Worm (Caenorhabditis elegans) whole organism, L2 larva: ENCODE data around the gene srt-34.

Source experiments
- C34F6.9 ChIP-seq: fragments of 150-350 bp; optimal IDR thresholded peaks from 2 replicates; lab custom pipeline; 2014; ENCODE audit warnings: missing biosample characterization, missing genetic modification characterization
- F13H6.1 ChIP-seq: sonication (generic microtip); optimal IDR thresholded peaks from 2 replicates; lab custom pipeline; 2016; ENCODE audit warnings: missing genetic modification characterization, missing compliant biosample characterization
- R02D3.7 ChIP-seq: fragments of 150-350 bp; optimal IDR thresholded peaks from 2 replicates; lab custom pipeline; 2014; ENCODE audit warnings: missing biosample characterization, missing genetic modification characterization
- Y55F3AM.14 ChIP-seq: fragments of 200-800 bp; sonication (Bioruptor generic); optimal IDR thresholded peaks from 2 replicates; lab custom pipeline; 2018; ENCODE audit warnings: mild to moderate bottlenecking, missing genetic modification characterization, missing compliant biosample characterization
- ZK546.5 ChIP-seq: sonication (generic microtip); optimal IDR thresholded peaks from 2 replicates; lab custom pipeline; 2017; ENCODE audit warnings: missing biosample characterization, missing genetic modification characterization
- alr-1 ChIP-seq: fragments of 150-350 bp; optimal IDR thresholded peaks from 2 replicates; lab custom pipeline; 2014; ENCODE audit warnings: missing biosample characterization, missing genetic modification characterization
- aly-2 ChIP-seq: fragments of 150-350 bp; optimal IDR thresholded peaks from 2 replicates; lab custom pipeline; 2014; ENCODE audit warnings: missing biosample characterization, missing genetic modification characterization
- ama-1 ChIP-seq: fragments of 150-350 bp; optimal IDR thresholded peaks from 2 replicates; lab custom pipeline; 2018; ENCODE audit warnings: inconsistent platforms
- ceh-16 ChIP-seq: fragments of 150-350 bp; optimal IDR thresholded peaks from 2 replicates; lab custom pipeline; 2014; ENCODE audit warnings: missing biosample characterization, missing genetic modification characterization
- ceh-82 ChIP-seq: fragments of 150-350 bp; optimal IDR thresholded peaks from 2 replicates; lab custom pipeline; 2014; ENCODE audit warnings: missing biosample characterization, missing genetic modification characterization
- crh-2 ChIP-seq: sonication (generic microtip); optimal IDR thresholded peaks from 2 replicates; lab custom pipeline; 2017; ENCODE audit warnings: missing biosample characterization, missing genetic modification characterization
- elt-1 ChIP-seq: fragments of 150-350 bp; optimal IDR thresholded peaks from 2 replicates; lab custom pipeline; 2014; ENCODE audit warnings: missing biosample characterization, missing genetic modification characterization
- fos-1 ChIP-seq: fragments of 150-350 bp; optimal IDR thresholded peaks from 2 replicates; lab custom pipeline; 2014; ENCODE audit warnings: missing biosample characterization, missing genetic modification characterization
- gmeb-1 ChIP-seq: fragments of 150-350 bp; optimal IDR thresholded peaks from 2 replicates; lab custom pipeline; 2014; ENCODE audit warnings: missing biosample characterization, missing genetic modification characterization
- lin-11 ChIP-seq: fragments of 150-350 bp; sonication (generic microtip); optimal IDR thresholded peaks from 2 replicates; lab custom pipeline; 2014; ENCODE audit warnings: missing biosample characterization, missing genetic modification characterization, inconsistent platforms, mixed read lengths
- lin-39 ChIP-seq: fragments of 150-350 bp; optimal IDR thresholded peaks from 2 replicates; lab custom pipeline; 2014; ENCODE audit warnings: missing biosample characterization, missing genetic modification reagents, missing genetic modification characterization
- mab-5 ChIP-seq: fragments of 150-350 bp; optimal IDR thresholded peaks from 2 replicates; lab custom pipeline; 2014; ENCODE audit warnings: missing biosample characterization, missing genetic modification characterization
- mdl-1 ChIP-seq, 2 experiments: fragments of 150-350 bp in 1 of 2; sonication (generic microtip) in 1 of 2; optimal IDR thresholded peaks; 2 replicates each; lab custom pipeline; 2017; ENCODE audit warnings: missing biosample characterization in 2 of 2, missing genetic modification characterization in 2 of 2
- nhr-10 ChIP-seq: sonication (generic microtip); optimal IDR thresholded peaks from 2 replicates; lab custom pipeline; 2017; ENCODE audit warnings: missing biosample characterization, missing genetic modification characterization
- nhr-11 ChIP-seq: fragments of 150-350 bp; optimal IDR thresholded peaks from 2 replicates; lab custom pipeline; 2014; ENCODE audit warnings: missing biosample characterization, missing genetic modification characterization
- nhr-12 ChIP-seq: fragments of 150-350 bp; optimal IDR thresholded peaks from 2 replicates; lab custom pipeline; 2014; ENCODE audit warnings: missing biosample characterization, missing genetic modification characterization
- nhr-129 ChIP-seq: fragments of 150-350 bp; optimal IDR thresholded peaks from 2 replicates; lab custom pipeline; 2014; ENCODE audit warnings: missing biosample characterization, missing genetic modification characterization
- nhr-23 ChIP-seq: fragments of 150-350 bp; optimal IDR thresholded peaks from 2 replicates; lab custom pipeline; 2014; ENCODE audit warnings: missing biosample characterization, missing genetic modification reagents, missing genetic modification characterization
- nhr-237 ChIP-seq: fragments of 150-350 bp; optimal IDR thresholded peaks from 2 replicates; lab custom pipeline; 2014; ENCODE audit warnings: missing biosample characterization, missing genetic modification characterization
- nhr-6 ChIP-seq: fragments of 150-350 bp; optimal IDR thresholded peaks from 2 replicates; lab custom pipeline; 2014; ENCODE audit warnings: missing biosample characterization, missing genetic modification characterization
- nhr-77 ChIP-seq: fragments of 150-350 bp; optimal IDR thresholded peaks from 2 replicates; lab custom pipeline; 2014; ENCODE audit warnings: missing biosample characterization, missing genetic modification characterization
- peb-1 ChIP-seq: fragments of 150-350 bp; optimal IDR thresholded peaks from 2 replicates; lab custom pipeline; 2014; ENCODE audit warnings: missing biosample characterization, missing genetic modification characterization
- sem-4 ChIP-seq: fragments of 150-350 bp; optimal IDR thresholded peaks from 2 replicates; lab custom pipeline; 2014; ENCODE audit warnings: missing biosample characterization, missing genetic modification reagents, missing genetic modification characterization
- skn-1 ChIP-seq: sonication (generic microtip); optimal IDR thresholded peaks from 2 replicates; lab custom pipeline; 2017; ENCODE audit warnings: missing biosample characterization, missing genetic modification characterization
- sma-9 ChIP-seq, 2 experiments: fragments of 150-350 bp in 1 of 2; sonication (generic microtip) in 1 of 2; optimal IDR thresholded peaks; 2 replicates each; lab custom pipeline; 2014 to 2016; ENCODE audit warnings: missing genetic modification characterization in 2 of 2, mild to moderate bottlenecking in 1 of 2, missing biosample characterization in 1 of 2, missing compliant biosample characterization in 1 of 2, missing genetic modification reagents in 1 of 2, moderate library complexity in 1 of 2
- unc-55 ChIP-seq: fragments of 150-350 bp; sonication (generic microtip); optimal IDR thresholded peaks from 3 replicates; lab custom pipeline; 2014; ENCODE audit warnings: missing biosample characterization, missing genetic modification reagents, missing genetic modification characterization
- zag-1 ChIP-seq: fragments of 150-350 bp; optimal IDR thresholded peaks from 2 replicates; lab custom pipeline; 2014; ENCODE audit warnings: missing biosample characterization, missing genetic modification characterization
- ztf-11 ChIP-seq: sonication (generic microtip); optimal IDR thresholded peaks from 2 replicates; lab custom pipeline; 2017; ENCODE audit warnings: missing biosample characterization, missing genetic modification characterization
- ztf-4 ChIP-seq: fragments of 150-350 bp; optimal IDR thresholded peaks from 2 replicates; lab custom pipeline; 2014; ENCODE audit warnings: missing biosample characterization, missing genetic modification characterization

The srt-34 gene

ce11 chrV:2821618-2822272, 3.7 kb upstream of the srt-34 start, which contains the start of gene srh-36:
Gene srh-36 (minus strand): TSS chrV:2821668.
- TF ChIP-seq peb-1 (tag; lab: Kevin White, UChicago), result no peak
- no peak for TF ChIP-seq lin-11
- no peak for TF ChIP-seq ceh-82 (tag; lab: Kevin White, UChicago)
- TF ChIP-seq alr-1 (tag; lab: Kevin White, UChicago), result no peak
- TF ChIP-seq nhr-6 (tag; lab: Kevin White, UChicago), result no peak
- TF ChIP-seq, all 48 proteins: peak for 0

ce11 chrV:2815956-2816355, 2.1 kb downstream of the srt-34 start, which contains the start of gene F54E2.5:
Gene F54E2.5 (minus strand): TSS chrV:2816056.
- TF ChIP-seq nhr-10 (tag; lab: Kevin White, UChicago) (no peak), unc-55 (GFP tag; lab: Kevin White, UChicago) (no peak), nhr-12 (no peak), C34F6.9 (tag; lab: Kevin White, UChicago) (no peak), ceh-82 (tag; lab: Kevin White, UChicago) (no peak), elt-1 (tag; lab: Kevin White, UChicago) (no peak), nhr-11 (no peak), zag-1 (no peak), sma-9 (GFP tag; optimal IDR thresholded peaks at IDR 0.05; lab: Kevin White, UChicago) (no peak), sma-9 (tag; optimal IDR thresholded peaks at IDR 0.05; lab: Kevin White, UChicago) (no peak), peb-1 (tag; lab: Kevin White, UChicago) (no peak), mdl-1 (tag; optimal IDR thresholded peaks at IDR 0.05; lab: Kevin White, UChicago) (no peak), mab-5 (tag; lab: Kevin White, UChicago) (no peak), nhr-23 (tag; lab: Kevin White, UChicago) (no peak), ztf-4 (no peak), lin-11 (no peak)

- TF ChIP-seq ama-1 (lab: Kevin White, UChicago), result no peak
- no peak for TF ChIP-seq lin-11
- TF ChIP-seq mdl-1 (tag; optimal IDR thresholded peaks at IDR 0.05; lab: Kevin White, UChicago), result no peak
- no peak for TF ChIP-seq sma-9 (GFP tag; optimal IDR thresholded peaks at IDR 0.05; lab: Kevin White, UChicago)
- no peak for TF ChIP-seq sma-9 (tag; optimal IDR thresholded peaks at IDR 0.05; lab: Kevin White, UChicago)
- TF ChIP-seq Y55F3AM.14 (GFP tag; lab: Kevin White, UChicago), result no peak
- no peak for TF ChIP-seq nhr-10 (tag; lab: Kevin White, UChicago)
- TF ChIP-seq ztf-11 (tag; lab: Kevin White, UChicago), result no peak
- TF ChIP-seq peb-1 (tag; lab: Kevin White, UChicago), result no peak
- no peak for TF ChIP-seq lin-39 (tag; lab: Kevin White, UChicago)
- no peak for TF ChIP-seq skn-1 (tag; lab: Kevin White, UChicago)
- TF ChIP-seq crh-2 (tag; lab: Kevin White, UChicago), result no peak
- TF ChIP-seq nhr-77 (tag; lab: Kevin White, UChicago), result no peak
- TF ChIP-seq nhr-237 (tag; lab: Kevin White, UChicago), result no peak
- no peak for TF ChIP-seq ceh-16
- TF ChIP-seq nhr-11, result no peak
Measured at ce11 chrV:2813856-2814255, 4.2 kb downstream of the srt-34 start, which contains the start of gene F54E2.9. Gene F54E2.9 (minus strand): TSS chrV:2813987.

- peak; percentile 29 for TF ChIP-seq gmeb-1 (tag; lab: Kevin White, UChicago)
- no peak for TF ChIP-seq ZK546.5 (tag; lab: Kevin White, UChicago)
- TF ChIP-seq fos-1 (tag; lab: Kevin White, UChicago), result peak; percentile 100
- peak; percentile 20 for TF ChIP-seq crh-2 (tag; lab: Kevin White, UChicago)
- no peak for TF ChIP-seq R02D3.7 (tag; lab: Kevin White, UChicago)
- TF ChIP-seq aly-2, result no peak
Measured at ce11 chrV:2810164-2810563, 7.9 kb downstream of the srt-34 start, which contains the start of gene F54E2.1. Gene F54E2.1 (plus strand): TSS chrV:2810398.

- no peak for TF ChIP-seq C34F6.9 (tag; lab: Kevin White, UChicago)
- peak; percentile 33 for TF ChIP-seq F13H6.1 (tag; lab: Kevin White, UChicago)
- peak; percentile 31 for TF ChIP-seq nhr-129 (tag; lab: Kevin White, UChicago)
- no peak for TF ChIP-seq sem-4 (tag; lab: Kevin White, UChicago)
Measured at ce11 chrV:2809443-2809842, 8.6 kb downstream of the srt-34 start.
